Worm (Caenorhabditis elegans) whole organism, L1 larva: ENCODE results near the gene pro-1.

Experiments
- C04F5.9 ChIP-seq: sonication (generic microtip); optimal IDR thresholded peaks from 2 replicates; lab custom pipeline; 2016; ENCODE audit warnings: missing genetic modification characterization, missing compliant biosample characterization
- C34B4.2 ChIP-seq: sonication (generic microtip); optimal IDR thresholded peaks from 2 replicates; lab custom pipeline; 2017; ENCODE audit warnings: mild to moderate bottlenecking, missing genetic modification characterization, missing compliant biosample characterization
- Y116A8C.19 ChIP-seq: sonication (generic microtip); optimal IDR thresholded peaks from 2 replicates; lab custom pipeline; 2016; ENCODE audit warnings: missing compliant biosample characterization, missing genetic modification characterization, borderline replicate concordance
- blmp-1 ChIP-seq: fragments of 150-350 bp; optimal IDR thresholded peaks from 2 replicates; lab custom pipeline; 2014; ENCODE audit warnings: missing biosample characterization, missing genetic modification characterization
- ceh-8 ChIP-seq: fragments of 200-800 bp; sonication (Bioruptor generic); optimal IDR thresholded peaks from 2 replicates; lab custom pipeline; 2018; ENCODE audit warnings: mild to moderate bottlenecking, missing genetic modification characterization, moderate library complexity, missing compliant biosample characterization
- ceh-82 ChIP-seq, 3 experiments: fragments of 150-350 bp in 1 of 3; sonication (generic microtip) in 2 of 3; optimal IDR thresholded peaks; 2 replicates each; lab custom pipeline; 2014 to 2017; ENCODE audit warnings: missing biosample characterization in 3 of 3, missing genetic modification characterization in 3 of 3
- ceh-90 ChIP-seq: sonication (generic microtip); optimal IDR thresholded peaks from 2 replicates; lab custom pipeline; 2016; ENCODE audit warnings: missing genetic modification characterization, missing compliant biosample characterization
- dpl-1 ChIP-seq, 3 experiments: fragments of 150-350 bp in 2 of 3; sonication (generic microtip) in 1 of 3; optimal IDR thresholded peaks; 2 replicates each; lab custom pipeline; 2014 to 2017; ENCODE audit warnings: missing biosample characterization in 3 of 3, missing genetic modification characterization in 3 of 3, missing genetic modification reagents in 3 of 3
- dsc-1 ChIP-seq: sonication (generic microtip); optimal IDR thresholded peaks from 2 replicates; lab custom pipeline; 2016; ENCODE audit warnings: mild to moderate bottlenecking, missing genetic modification characterization, missing compliant biosample characterization
- efl-3 ChIP-seq: fragments of 200-800 bp; sonication (Bioruptor generic); optimal IDR thresholded peaks from 2 replicates; lab custom pipeline; 2018; ENCODE audit warnings: mild to moderate bottlenecking, missing genetic modification characterization, missing compliant biosample characterization
- egl-13 ChIP-seq: sonication (generic microtip); optimal IDR thresholded peaks from 2 replicates; lab custom pipeline; 2016; ENCODE audit warnings: missing genotype, missing genetic modification reagents, missing genetic modification characterization, missing compliant biosample characterization
- egl-27 ChIP-seq, 2 experiments: fragments of 150-350 bp in 1 of 2; sonication (generic microtip); optimal IDR thresholded peaks; 3 replicates each; lab custom pipeline; 2017 to 2018; ENCODE audit warnings: missing biosample characterization in 2 of 2, missing genetic modification characterization in 2 of 2, missing genetic modification reagents in 2 of 2
- elt-2 ChIP-seq: sonication (generic microtip); optimal IDR thresholded peaks from 2 replicates; lab custom pipeline; 2016; ENCODE audit warnings: missing genetic modification characterization, mild to moderate bottlenecking, inconsistent platforms, missing compliant biosample characterization, missing genetic modification reagents
- ets-5 ChIP-seq: fragments of 200-800 bp; sonication (Bioruptor generic); IDR thresholded peaks from 2 replicates; pipeline ENCODE4 v1.3.6; 2022; ENCODE audit warnings: missing genetic modification characterization, missing compliant biosample characterization
- fkh-8 ChIP-seq: sonication (generic microtip); optimal IDR thresholded peaks from 2 replicates; lab custom pipeline; 2016; ENCODE audit warnings: mild to moderate bottlenecking, missing genetic modification characterization, missing compliant biosample characterization
- grh-1 ChIP-seq: fragments of 200-800 bp; sonication (Bioruptor generic); IDR thresholded peaks from 2 replicates; pipeline ENCODE4 v1.3.6; 2022; ENCODE audit warnings: missing genetic modification reagents, missing genetic modification characterization, missing compliant biosample characterization
- hlh-17 ChIP-seq: fragments of 200-800 bp; sonication (Bioruptor generic); optimal IDR thresholded peaks from 2 replicates; lab custom pipeline; 2018; ENCODE audit warnings: missing genetic modification characterization, mild to moderate bottlenecking, missing compliant biosample characterization, moderate library complexity, borderline replicate concordance
- hpl-2 ChIP-seq: fragments of 150-350 bp; optimal IDR thresholded peaks from 2 replicates; lab custom pipeline; 2014; ENCODE audit warnings: missing biosample characterization, missing genetic modification reagents, missing genetic modification characterization
- irx-1 ChIP-seq: sonication (generic microtip); optimal IDR thresholded peaks from 2 replicates; lab custom pipeline; 2016; ENCODE audit warnings: missing genetic modification characterization, missing compliant biosample characterization
- isw-1 ChIP-seq: fragments of 200-800 bp; sonication (Bioruptor generic); IDR thresholded peaks from 2 replicates; pipeline ENCODE4 v1.3.6; 2022; ENCODE audit warnings: missing genetic modification characterization, missing compliant biosample characterization
- lin-13 ChIP-seq: fragments of 150-350 bp; optimal IDR thresholded peaks from 2 replicates; lab custom pipeline; 2014; ENCODE audit warnings: missing biosample characterization, missing genetic modification reagents, missing genetic modification characterization
- lin-14 ChIP-seq: fragments of 200-800 bp; sonication (Bioruptor generic); optimal IDR thresholded peaks from 2 replicates; lab custom pipeline; 2018; ENCODE audit warnings: mild to moderate bottlenecking, missing genetic modification characterization, moderate library complexity, missing compliant biosample characterization
- lin-15B ChIP-seq: fragments of 150-350 bp; sonication (generic microtip); optimal IDR thresholded peaks from 3 replicates; lab custom pipeline; 2014; ENCODE audit warnings: missing biosample characterization, missing genetic modification characterization
- lin-35 ChIP-seq, 2 experiments: fragments of 150-350 bp; optimal IDR thresholded peaks; 2 replicates each; lab custom pipeline; 2014; ENCODE audit warnings: missing biosample characterization in 2 of 2, missing genetic modification characterization in 2 of 2, missing genetic modification reagents in 2 of 2
- lir-3 ChIP-seq: sonication (generic microtip); optimal IDR thresholded peaks from 2 replicates; lab custom pipeline; 2016; ENCODE audit warnings: mild to moderate bottlenecking, missing genetic modification characterization, moderate library complexity, missing compliant biosample characterization; ENCODE audit not compliant: poor library complexity
- lsy-2 ChIP-seq, 2 experiments: fragments of 150-350 bp; optimal IDR thresholded peaks; 2 replicates each; lab custom pipeline; 2014; ENCODE audit warnings: missing biosample characterization in 2 of 2, missing genetic modification characterization in 2 of 2
- mab-9 ChIP-seq: fragments of 200-800 bp; sonication (Bioruptor generic); IDR thresholded peaks from 2 replicates; pipeline ENCODE4 v1.3.6; 2022; ENCODE audit warnings: missing genetic modification reagents, missing genetic modification characterization, missing compliant biosample characterization
- mdl-1 ChIP-seq, 2 experiments: fragments of 150-350 bp; optimal IDR thresholded peaks; 2 replicates each; lab custom pipeline; 2014 to 2017; ENCODE audit warnings: missing biosample characterization in 2 of 2, missing genetic modification characterization in 2 of 2, inconsistent platforms in 1 of 2
- mef-2 ChIP-seq: fragments of 150-350 bp; optimal IDR thresholded peaks from 2 replicates; lab custom pipeline; 2014; ENCODE audit warnings: missing biosample characterization, missing genetic modification characterization
- nhr-19 ChIP-seq: fragments of 200-800 bp; sonication (Bioruptor generic); conservative IDR thresholded peaks from 2 replicates; pipeline ENCODE4 v1.3.6; 2022; ENCODE audit warnings: missing genetic modification characterization, missing compliant biosample characterization
- nhr-237 ChIP-seq: fragments of 150-350 bp; optimal IDR thresholded peaks from 2 replicates; lab custom pipeline; 2014; ENCODE audit warnings: missing biosample characterization, missing genetic modification characterization
- nhr-47 ChIP-seq: sonication (generic microtip); optimal IDR thresholded peaks from 2 replicates; lab custom pipeline; 2016; ENCODE audit warnings: mild to moderate bottlenecking, missing genetic modification characterization, moderate library complexity, missing compliant biosample characterization
- nhr-77 ChIP-seq: fragments of 150-350 bp; optimal IDR thresholded peaks from 2 replicates; lab custom pipeline; 2014; ENCODE audit warnings: missing biosample characterization, missing genetic modification characterization
- nhr-85 ChIP-seq: sonication (generic microtip); peaks from one replicate; lab custom pipeline; 2016; ENCODE audit warnings: missing genetic modification characterization, inconsistent platforms, missing compliant biosample characterization
- nhr-90 ChIP-seq: sonication (generic microtip); optimal IDR thresholded peaks from 2 replicates; lab custom pipeline; 2016; ENCODE audit warnings: mild to moderate bottlenecking, missing genetic modification characterization, missing compliant biosample characterization; ENCODE audit not compliant: poor library complexity
- pag-3 ChIP-seq: sonication (generic microtip); optimal IDR thresholded peaks from 2 replicates; lab custom pipeline; 2017; ENCODE audit warnings: missing genetic modification characterization, mild to moderate bottlenecking, missing compliant biosample characterization, antibody characterized with exemption, borderline replicate concordance; ENCODE audit not compliant: insufficient read depth
- rnt-1 ChIP-seq: sonication (generic microtip); optimal IDR thresholded peaks from 2 replicates; lab custom pipeline; 2016; ENCODE audit warnings: mild to moderate bottlenecking, missing genetic modification characterization, moderate library complexity, missing compliant biosample characterization
- skn-1 ChIP-seq: fragments of 150-350 bp; optimal IDR thresholded peaks from 2 replicates; lab custom pipeline; 2014; ENCODE audit warnings: missing biosample characterization, missing genetic modification characterization
- snpc-4 ChIP-seq: fragments of 150-350 bp; optimal IDR thresholded peaks from 2 replicates; lab custom pipeline; 2014; ENCODE audit warnings: missing biosample characterization, missing genetic modification characterization
- snu-23 ChIP-seq: sonication (generic microtip); optimal IDR thresholded peaks from 2 replicates; lab custom pipeline; 2016; ENCODE audit warnings: missing genetic modification characterization, missing compliant biosample characterization
- sox-4 ChIP-seq: sonication (generic microtip); optimal IDR thresholded peaks from 2 replicates; lab custom pipeline; 2016; ENCODE audit warnings: missing genetic modification characterization, missing compliant biosample characterization
- sptf-1 ChIP-seq: fragments of 150-350 bp; optimal IDR thresholded peaks from 2 replicates; lab custom pipeline; 2014; ENCODE audit warnings: missing biosample characterization, missing genetic modification characterization
- unc-130 ChIP-seq: fragments of 150-350 bp; optimal IDR thresholded peaks from 2 replicates; lab custom pipeline; 2017; ENCODE audit warnings: missing biosample characterization, missing genetic modification characterization, inconsistent platforms
- unc-86 ChIP-seq: sonication (generic microtip); optimal IDR thresholded peaks from 2 replicates; lab custom pipeline; 2016; ENCODE audit warnings: missing genetic modification characterization, missing compliant biosample characterization
- vab-15 ChIP-seq: sonication (generic microtip); optimal IDR thresholded peaks from 2 replicates; lab custom pipeline; 2017; ENCODE audit warnings: missing genotype, mild to moderate bottlenecking, missing genetic modification characterization, missing compliant biosample characterization
- xbp-1 ChIP-seq: sonication (generic microtip); optimal IDR thresholded peaks from 2 replicates; lab custom pipeline; 2016; ENCODE audit warnings: missing genetic modification characterization, missing compliant biosample characterization
- zag-1 ChIP-seq: fragments of 150-350 bp; optimal IDR thresholded peaks from 2 replicates; lab custom pipeline; 2014; ENCODE audit warnings: missing biosample characterization, missing genetic modification characterization
- zip-4 ChIP-seq: fragments of 200-800 bp; sonication (Bioruptor generic); optimal IDR thresholded peaks from 2 replicates; lab custom pipeline; 2018; ENCODE audit warnings: mild to moderate bottlenecking, missing genetic modification characterization, moderate library complexity, missing compliant biosample characterization

pro-1 gene

DNA sequence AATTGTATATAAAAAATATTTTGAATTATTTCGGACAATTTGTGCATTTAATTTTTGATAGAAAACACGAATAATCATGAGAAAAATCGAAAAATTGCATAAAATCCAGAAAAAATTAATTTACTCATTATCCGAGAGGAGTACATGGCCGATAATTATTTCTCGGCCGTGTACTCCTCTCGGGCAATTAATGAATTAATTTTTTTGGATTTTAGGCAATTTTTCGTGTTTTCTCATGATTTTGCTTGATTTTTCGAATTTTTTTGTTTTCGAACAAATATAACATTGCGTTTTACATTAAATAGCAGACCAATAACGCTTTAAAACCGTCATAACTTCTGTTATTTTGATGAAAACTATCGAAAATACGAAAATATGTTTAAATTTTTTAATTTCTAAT lies 3.8 kb downstream of the pro-1 start (continued):
- peak; percentile 81 for TF ChIP-seq xbp-1 (tag; lab: Kevin White, UChicago)
- no peak for TF ChIP-seq C34B4.2 (tag; lab: Kevin White, UChicago)
- TF ChIP-seq fkh-8 (tag; lab: Kevin White, UChicago): peak; percentile 51
- no peak for TF ChIP-seq mef-2 (tag; lab: Kevin White, UChicago)
- no peak for TF ChIP-seq zag-1
- TF ChIP-seq nhr-77 (tag; lab: Kevin White, UChicago): peak; percentile 10
- peak; percentile 40 for TF ChIP-seq zip-4 (GFP tag; lab: Kevin White, UChicago)
- TF ChIP-seq unc-130: no peak
- TF ChIP-seq hlh-17 (GFP tag; lab: Kevin White, UChicago): no peak
- TF ChIP-seq lin-13 (GFP tag; lab: Kevin White, UChicago): peak; percentile 65
- no peak for TF ChIP-seq egl-27 (tag; optimal IDR thresholded peaks at IDR 0.05; lab: Kevin White, UChicago)
- peak; percentile 97 for TF ChIP-seq rnt-1 (tag; lab: Kevin White, UChicago)
- TF ChIP-seq dsc-1 (tag; lab: Kevin White, UChicago): peak; percentile 94
- TF ChIP-seq unc-86: peak; percentile 58
- TF ChIP-seq nhr-237 (tag; lab: Kevin White, UChicago): no peak
- peak in 2 of 3 experiments; percentile 35 to 49 for TF ChIP-seq ceh-82 (tag; optimal IDR thresholded peaks at IDR 0.05; lab: Kevin White, UChicago)
- no peak for TF ChIP-seq hpl-2 (GFP tag; lab: Kevin White, UChicago)
- TF ChIP-seq sptf-1 (tag; lab: Kevin White, UChicago): no peak
- peak; percentile 82 for TF ChIP-seq sox-4 (tag; lab: Kevin White, UChicago)
- peak; percentile 94 for TF ChIP-seq irx-1
- TF ChIP-seq elt-2 (tag; lab: Kevin White, UChicago): peak; percentile 68
- peak; percentile 71 for TF ChIP-seq lin-14 (GFP tag; lab: Kevin White, UChicago)
- TF ChIP-seq dpl-1 (GFP tag; optimal IDR thresholded peaks at IDR 0.05; lab: Kevin White, UChicago): peak; percentile 42 to 73 (median 52)
- TF ChIP-seq vab-15 (tag; lab: Kevin White, UChicago): no peak
- peak; percentile 51 to 62 for TF ChIP-seq lin-35 (GFP tag; optimal IDR thresholded peaks at IDR 0.05; lab: Kevin White, UChicago)
- TF ChIP-seq lir-3: peak; percentile 91
- peak; percentile 19 for TF ChIP-seq snpc-4 (tag; lab: Kevin White, UChicago)
- TF ChIP-seq grh-1 (GFP tag; lab: Robert Waterston, UW): peak; percentile 52; the same call in 1 of the 2 replicates
- TF ChIP-seq nhr-19 (GFP tag; lab: Robert Waterston, UW): peak; percentile 78
- TF ChIP-seq egl-13 (tag; lab: Kevin White, UChicago): peak; percentile 80
- no peak for TF ChIP-seq pag-3 (tag; lab: Kevin White, UChicago)
- TF ChIP-seq ceh-8 (GFP tag; lab: Kevin White, UChicago): peak; percentile 81
- peak; percentile 56 for TF ChIP-seq Y116A8C.19 (tag; lab: Kevin White, UChicago)
- TF ChIP-seq efl-3 (GFP tag; lab: Kevin White, UChicago): peak; percentile 56
- no peak for TF ChIP-seq lin-15B (tag; lab: Kevin White, UChicago)
- TF ChIP-seq isw-1 (GFP tag; lab: Robert Waterston, UW): peak; percentile 25; the same call in 1 of the 2 replicates
- peak; percentile 88 for TF ChIP-seq C04F5.9 (tag; lab: Kevin White, UChicago)
- peak; percentile 93 for TF ChIP-seq nhr-85 (tag; lab: Kevin White, UChicago)
- TF ChIP-seq mab-9 (GFP tag; lab: Robert Waterston, UW): peak; percentile 77; the same call in 1 of the 2 replicates
- peak; percentile 91 for TF ChIP-seq nhr-90
- peak; percentile 69 to 80 for TF ChIP-seq lsy-2 (tag; optimal IDR thresholded peaks at IDR 0.05; lab: Kevin White, UChicago)
- TF ChIP-seq blmp-1 (tag; lab: Kevin White, UChicago): peak; percentile 26
- TF ChIP-seq mdl-1 (tag; optimal IDR thresholded peaks at IDR 0.05; lab: Kevin White, UChicago): no peak
- peak; percentile 63 for TF ChIP-seq skn-1
- TF ChIP-seq snu-23: peak; percentile 84
- peak; percentile 89 for TF ChIP-seq ceh-90 (tag; lab: Kevin White, UChicago)
- no peak for TF ChIP-seq ets-5 (GFP tag; lab: Robert Waterston, UW)
- peak; percentile 88 for TF ChIP-seq nhr-47 (tag; lab: Kevin White, UChicago)
